Worm (Caenorhabditis elegans) whole organism, L2 larva: Measurements from ENCODE around the gene C18D11.3.

Source experiments
- C34F6.9 ChIP-seq: fragments of 150-350 bp; optimal IDR thresholded peaks from 2 replicates; lab custom pipeline; 2014; ENCODE audit warnings: missing biosample characterization, missing genetic modification characterization
- F13H6.1 ChIP-seq: sonication (generic microtip); optimal IDR thresholded peaks from 2 replicates; lab custom pipeline; 2016; ENCODE audit warnings: missing genetic modification characterization, missing compliant biosample characterization
- R02D3.7 ChIP-seq: fragments of 150-350 bp; optimal IDR thresholded peaks from 2 replicates; lab custom pipeline; 2014; ENCODE audit warnings: missing biosample characterization, missing genetic modification characterization
- Y55F3AM.14 ChIP-seq: fragments of 200-800 bp; sonication (Bioruptor generic); optimal IDR thresholded peaks from 2 replicates; lab custom pipeline; 2018; ENCODE audit warnings: mild to moderate bottlenecking, missing genetic modification characterization, missing compliant biosample characterization
- ZK546.5 ChIP-seq: sonication (generic microtip); optimal IDR thresholded peaks from 2 replicates; lab custom pipeline; 2017; ENCODE audit warnings: missing biosample characterization, missing genetic modification characterization
- aly-2 ChIP-seq: fragments of 150-350 bp; optimal IDR thresholded peaks from 2 replicates; lab custom pipeline; 2014; ENCODE audit warnings: missing biosample characterization, missing genetic modification characterization
- blmp-1 ChIP-seq: sonication (generic microtip); optimal IDR thresholded peaks from 2 replicates; lab custom pipeline; 2017; ENCODE audit warnings: missing genetic modification characterization, mild to moderate bottlenecking, missing compliant biosample characterization, antibody characterized with exemption, moderate library complexity; ENCODE audit not compliant: insufficient read depth
- ceh-82 ChIP-seq: fragments of 150-350 bp; optimal IDR thresholded peaks from 2 replicates; lab custom pipeline; 2014; ENCODE audit warnings: missing biosample characterization, missing genetic modification characterization
- crh-2 ChIP-seq: sonication (generic microtip); optimal IDR thresholded peaks from 2 replicates; lab custom pipeline; 2017; ENCODE audit warnings: missing biosample characterization, missing genetic modification characterization
- dmd-4 ChIP-seq: sonication (generic microtip); optimal IDR thresholded peaks from 2 replicates; lab custom pipeline; 2017; ENCODE audit warnings: missing biosample characterization, missing genetic modification characterization
- egl-27 ChIP-seq: sonication (generic microtip); optimal IDR thresholded peaks from 3 replicates; lab custom pipeline; 2017; ENCODE audit warnings: missing biosample characterization, missing genetic modification reagents, missing genetic modification characterization
- elt-1 ChIP-seq: fragments of 150-350 bp; optimal IDR thresholded peaks from 2 replicates; lab custom pipeline; 2014; ENCODE audit warnings: missing biosample characterization, missing genetic modification characterization
- elt-3 ChIP-seq: sonication (generic microtip); optimal IDR thresholded peaks from 2 replicates; lab custom pipeline; 2017; ENCODE audit warnings: missing biosample characterization, missing genetic modification characterization
- fos-1 ChIP-seq: fragments of 150-350 bp; optimal IDR thresholded peaks from 2 replicates; lab custom pipeline; 2014; ENCODE audit warnings: missing biosample characterization, missing genetic modification characterization
- gmeb-1 ChIP-seq: fragments of 150-350 bp; optimal IDR thresholded peaks from 2 replicates; lab custom pipeline; 2014; ENCODE audit warnings: missing biosample characterization, missing genetic modification characterization
- lin-11 ChIP-seq: fragments of 150-350 bp; sonication (generic microtip); optimal IDR thresholded peaks from 2 replicates; lab custom pipeline; 2014; ENCODE audit warnings: missing biosample characterization, missing genetic modification characterization, inconsistent platforms, mixed read lengths
- lin-13 ChIP-seq: fragments of 150-350 bp; optimal IDR thresholded peaks from 2 replicates; lab custom pipeline; 2014; ENCODE audit warnings: missing biosample characterization, missing genetic modification reagents, missing genetic modification characterization
- lin-39 ChIP-seq: fragments of 150-350 bp; optimal IDR thresholded peaks from 2 replicates; lab custom pipeline; 2014; ENCODE audit warnings: missing biosample characterization, missing genetic modification reagents, missing genetic modification characterization
- lsy-2 ChIP-seq, 2 experiments: fragments of 150-350 bp in 1 of 2; sonication (generic microtip) in 1 of 2; optimal IDR thresholded peaks; 2 replicates each; lab custom pipeline; 2014 to 2017; ENCODE audit warnings: missing biosample characterization in 2 of 2, missing genetic modification characterization in 2 of 2
- mab-5 ChIP-seq: fragments of 150-350 bp; optimal IDR thresholded peaks from 2 replicates; lab custom pipeline; 2014; ENCODE audit warnings: missing biosample characterization, missing genetic modification characterization
- mbf-1 ChIP-seq: sonication (generic microtip); optimal IDR thresholded peaks from 2 replicates; lab custom pipeline; 2017; ENCODE audit warnings: missing biosample characterization, missing genetic modification characterization
- nhr-10 ChIP-seq: sonication (generic microtip); optimal IDR thresholded peaks from 2 replicates; lab custom pipeline; 2017; ENCODE audit warnings: missing biosample characterization, missing genetic modification characterization
- nhr-12 ChIP-seq: fragments of 150-350 bp; optimal IDR thresholded peaks from 2 replicates; lab custom pipeline; 2014; ENCODE audit warnings: missing biosample characterization, missing genetic modification characterization
- nhr-21 ChIP-seq: fragments of 150-350 bp; optimal IDR thresholded peaks from 2 replicates; lab custom pipeline; 2014; ENCODE audit warnings: missing biosample characterization, missing genetic modification characterization
- nhr-23 ChIP-seq: fragments of 150-350 bp; optimal IDR thresholded peaks from 2 replicates; lab custom pipeline; 2014; ENCODE audit warnings: missing biosample characterization, missing genetic modification reagents, missing genetic modification characterization
- nhr-237 ChIP-seq: fragments of 150-350 bp; optimal IDR thresholded peaks from 2 replicates; lab custom pipeline; 2014; ENCODE audit warnings: missing biosample characterization, missing genetic modification characterization
- nhr-25 ChIP-seq: fragments of 150-350 bp; sonication (generic microtip); optimal IDR thresholded peaks from 3 replicates; lab custom pipeline; 2014; ENCODE audit warnings: missing biosample characterization, missing genetic modification characterization
- nhr-6 ChIP-seq: fragments of 150-350 bp; optimal IDR thresholded peaks from 2 replicates; lab custom pipeline; 2014; ENCODE audit warnings: missing biosample characterization, missing genetic modification characterization
- nhr-77 ChIP-seq: fragments of 150-350 bp; optimal IDR thresholded peaks from 2 replicates; lab custom pipeline; 2014; ENCODE audit warnings: missing biosample characterization, missing genetic modification characterization
- sem-4 ChIP-seq: fragments of 150-350 bp; optimal IDR thresholded peaks from 2 replicates; lab custom pipeline; 2014; ENCODE audit warnings: missing biosample characterization, missing genetic modification reagents, missing genetic modification characterization
- skn-1 ChIP-seq: sonication (generic microtip); optimal IDR thresholded peaks from 2 replicates; lab custom pipeline; 2017; ENCODE audit warnings: missing biosample characterization, missing genetic modification characterization
- sma-9 ChIP-seq, 2 experiments: fragments of 150-350 bp in 1 of 2; sonication (generic microtip) in 1 of 2; optimal IDR thresholded peaks; 2 replicates each; lab custom pipeline; 2014 to 2016; ENCODE audit warnings: missing genetic modification characterization in 2 of 2, mild to moderate bottlenecking in 1 of 2, missing biosample characterization in 1 of 2, missing compliant biosample characterization in 1 of 2, missing genetic modification reagents in 1 of 2, moderate library complexity in 1 of 2
- snpc-4 ChIP-seq: fragments of 150-350 bp; optimal IDR thresholded peaks from 2 replicates; lab custom pipeline; 2014; ENCODE audit warnings: missing biosample characterization, missing genetic modification characterization
- unc-39 ChIP-seq: fragments of 150-350 bp; optimal IDR thresholded peaks from 2 replicates; lab custom pipeline; 2014; ENCODE audit warnings: missing biosample characterization, missing genetic modification characterization
- unc-55 ChIP-seq: fragments of 150-350 bp; sonication (generic microtip); optimal IDR thresholded peaks from 3 replicates; lab custom pipeline; 2014; ENCODE audit warnings: missing biosample characterization, missing genetic modification reagents, missing genetic modification characterization
- zag-1 ChIP-seq: fragments of 150-350 bp; optimal IDR thresholded peaks from 2 replicates; lab custom pipeline; 2014; ENCODE audit warnings: missing biosample characterization, missing genetic modification characterization
- ztf-11 ChIP-seq: sonication (generic microtip); optimal IDR thresholded peaks from 2 replicates; lab custom pipeline; 2017; ENCODE audit warnings: missing biosample characterization, missing genetic modification characterization
- ztf-4 ChIP-seq: fragments of 150-350 bp; optimal IDR thresholded peaks from 2 replicates; lab custom pipeline; 2014; ENCODE audit warnings: missing biosample characterization, missing genetic modification characterization

The C18D11.3 gene

ce11 chrIII:11853533-11853932 lies 30.3 kb downstream of the C18D11.3 start:
- TF ChIP-seq nhr-21 (tag; lab: Kevin White, UChicago) (no peak), zag-1 (tag; lab: Kevin White, UChicago) (no peak), F13H6.1 (no peak), snpc-4 (tag; lab: Kevin White, UChicago) (no peak), nhr-237 (tag; lab: Kevin White, UChicago) (no peak), nhr-23 (tag; lab: Kevin White, UChicago) (no peak), blmp-1 (tag; lab: Kevin White, UChicago) (no peak), mbf-1 (tag; lab: Kevin White, UChicago) (no peak), unc-55 (GFP tag; lab: Kevin White, UChicago) (no peak), skn-1 (tag; lab: Kevin White, UChicago) (no peak), lin-39 (tag; lab: Kevin White, UChicago) (no peak), sma-9 (GFP tag; optimal IDR thresholded peaks at IDR 0.05; lab: Kevin White, UChicago) (no peak), sma-9 (tag; optimal IDR thresholded peaks at IDR 0.05; lab: Kevin White, UChicago) (no peak), Y55F3AM.14 (GFP tag; lab: Kevin White, UChicago) (no peak), gmeb-1 (tag; lab: Kevin White, UChicago) (no peak), nhr-77 (tag; lab: Kevin White, UChicago) (no peak), elt-1 (tag; lab: Kevin White, UChicago) (no peak)

ce11 chrIII:11856852-11857251 lies 33.6 kb downstream of the C18D11.3 start:
- TF ChIP-seq nhr-6 (no peak), fos-1 (tag; lab: Kevin White, UChicago) (no peak), lin-39 (tag; lab: Kevin White, UChicago) (no peak), nhr-12 (no peak), ceh-82 (tag; lab: Kevin White, UChicago) (no peak), nhr-23 (tag; lab: Kevin White, UChicago) (no peak), ZK546.5 (tag; lab: Kevin White, UChicago) (no peak), elt-3 (tag; lab: Kevin White, UChicago) (no peak), unc-55 (GFP tag; lab: Kevin White, UChicago) (no peak), C34F6.9 (tag; lab: Kevin White, UChicago) (no peak), skn-1 (tag; lab: Kevin White, UChicago) (no peak)

- TF ChIP-seq zag-1 (tag; lab: Kevin White, UChicago) (no peak), nhr-21 (tag; lab: Kevin White, UChicago) (no peak), ZK546.5 (tag; lab: Kevin White, UChicago) (no peak), C34F6.9 (tag; lab: Kevin White, UChicago) (no peak), lin-11 (tag; lab: Kevin White, UChicago) (no peak), nhr-77 (tag; lab: Kevin White, UChicago) (no peak), F13H6.1 (no peak), mab-5 (tag; lab: Kevin White, UChicago) (no peak), elt-1 (tag; lab: Kevin White, UChicago) (no peak), egl-27 (tag; lab: Kevin White, UChicago) (no peak), nhr-12 (no peak), dmd-4 (tag; lab: Kevin White, UChicago) (no peak), snpc-4 (tag; lab: Kevin White, UChicago) (no peak), ceh-82 (tag; lab: Kevin White, UChicago) (no peak), aly-2 (tag; lab: Kevin White, UChicago) (no peak), nhr-6 (no peak), ztf-4 (tag; lab: Kevin White, UChicago) (no peak), nhr-23 (tag; lab: Kevin White, UChicago) (no peak), blmp-1 (tag; lab: Kevin White, UChicago) (no peak), ztf-11 (tag; lab: Kevin White, UChicago) (no peak)
- TF ChIP-seq, all 48 proteins: peak for 0
Measured at ce11 chrIII:11861123-11861522, 37.9 kb downstream of the C18D11.3 start.

ce11 chrIII:11862149-11862548 lies 38.9 kb downstream of the C18D11.3 start, which contains the start of gene Y56A3A.2:
TSS of gene Y56A3A.2 (minus strand) at chrIII:11862249.
- no peak for TF ChIP-seq nhr-23 (tag; lab: Kevin White, UChicago)
- no peak for TF ChIP-seq lsy-2 (tag; optimal IDR thresholded peaks at IDR 0.05; lab: Kevin White, UChicago)
- no peak for TF ChIP-seq R02D3.7
- no peak for TF ChIP-seq lin-13 (GFP tag; lab: Kevin White, UChicago)
- no peak for TF ChIP-seq crh-2 (tag; lab: Kevin White, UChicago)
- no peak for TF ChIP-seq fos-1 (tag; lab: Kevin White, UChicago)
- TF ChIP-seq lin-11 (tag; lab: Kevin White, UChicago), result no peak
- TF ChIP-seq gmeb-1 (tag; lab: Kevin White, UChicago), result no peak
- no peak for TF ChIP-seq mab-5 (tag; lab: Kevin White, UChicago)
- TF ChIP-seq nhr-12, result no peak
- TF ChIP-seq nhr-10 (tag; lab: Kevin White, UChicago), result no peak
- TF ChIP-seq sem-4 (tag; lab: Kevin White, UChicago), result no peak
- TF ChIP-seq Y55F3AM.14 (GFP tag; lab: Kevin White, UChicago), result no peak
- no peak for TF ChIP-seq zag-1 (tag; lab: Kevin White, UChicago)
- TF ChIP-seq F13H6.1, result no peak
- TF ChIP-seq ceh-82 (tag; lab: Kevin White, UChicago), result no peak
- TF ChIP-seq unc-55 (GFP tag; lab: Kevin White, UChicago), result no peak
- no peak for TF ChIP-seq nhr-25
- TF ChIP-seq unc-39 (tag; lab: Kevin White, UChicago), result no peak
- no peak for TF ChIP-seq nhr-237 (tag; lab: Kevin White, UChicago)
